Worm (Caenorhabditis elegans) whole organism, midembryonic: ENCODE data around the gene K10C2.14.

Experiments
- T22C8.4 ChIP-seq: fragments of 200-800 bp; sonication (Bioruptor generic); IDR thresholded peaks from 2 replicates; pipeline ENCODE4 v1.3.6; 2022; ENCODE audit warnings: missing genetic modification characterization, missing compliant biosample characterization
- cog-1 ChIP-seq: sonication (generic microtip); optimal IDR thresholded peaks from 2 replicates; lab custom pipeline; 2016; ENCODE audit warnings: missing genetic modification characterization, missing compliant biosample characterization
- flt-1 ChIP-seq: fragments of 200-800 bp; sonication (Bioruptor generic); IDR thresholded peaks from 2 replicates; pipeline ENCODE4 v1.3.6; 2022; ENCODE audit warnings: missing genetic modification characterization, missing compliant biosample characterization
- klf-2 ChIP-seq: fragments of 200-800 bp; sonication (Bioruptor generic); conservative IDR thresholded peaks from 2 replicates; pipeline ENCODE4 v1.3.6; 2022; ENCODE audit warnings: missing genetic modification reagents, missing genetic modification characterization, missing compliant biosample characterization
- med-1 ChIP-seq: sonication (generic microtip); optimal IDR thresholded peaks from 2 replicates; lab custom pipeline; 2017; ENCODE audit warnings: missing genetic modification characterization, mild to moderate bottlenecking, missing compliant biosample characterization, antibody characterized with exemption, missing genetic modification reagents; ENCODE audit not compliant: insufficient read depth
- ref-1 ChIP-seq: fragments of 200-800 bp; sonication (Bioruptor generic); conservative IDR thresholded peaks from 2 replicates; pipeline ENCODE4 v1.3.6; 2022; ENCODE audit warnings: missing genetic modification reagents, missing genetic modification characterization, missing compliant biosample characterization
- tab-1 ChIP-seq: fragments of 200-800 bp; sonication (Bioruptor generic); IDR thresholded peaks from 2 replicates; pipeline ENCODE4 v1.3.6; 2022; ENCODE audit warnings: missing genetic modification characterization, missing compliant biosample characterization
- ztf-23 ChIP-seq: fragments of 200-800 bp; sonication (Bioruptor generic); IDR thresholded peaks from 2 replicates; pipeline ENCODE4 v1.3.6; 2022; ENCODE audit warnings: missing genetic modification reagents, missing genetic modification characterization, missing compliant biosample characterization
- ztf-29 ChIP-seq: fragments of 200-800 bp; sonication (Bioruptor generic); IDR thresholded peaks from 2 replicates; pipeline ENCODE4 v1.3.6; 2022; ENCODE audit warnings: missing genetic modification reagents, missing genetic modification characterization, missing compliant biosample characterization

K10C2.14 gene

ce11 chrX:6458467-6458866 is 18.1 kb upstream of the K10C2.14 start:
- TF ChIP-seq T22C8.4 (no peak), tab-1 (GFP tag; lab: Robert Waterston, UW) (no peak), flt-1 (GFP tag; lab: Robert Waterston, UW) (no peak), ref-1 (GFP tag; lab: Robert Waterston, UW) (no peak), med-1 (no peak), ztf-23 (GFP tag; lab: Robert Waterston, UW) (no peak), ztf-29 (GFP tag; lab: Robert Waterston, UW) (no peak)

- no peak for TF ChIP-seq T22C8.4
- TF ChIP-seq tab-1 (GFP tag; lab: Robert Waterston, UW): no peak
- no peak for TF ChIP-seq ref-1 (GFP tag; lab: Robert Waterston, UW)
- no peak for TF ChIP-seq cog-1
- TF ChIP-seq ztf-23 (GFP tag; lab: Robert Waterston, UW): no peak
- TF ChIP-seq med-1: no peak
- TF ChIP-seq flt-1 (GFP tag; lab: Robert Waterston, UW): no peak
- TF ChIP-seq ztf-29 (GFP tag; lab: Robert Waterston, UW): no peak
- no peak for TF ChIP-seq klf-2 (GFP tag; lab: Robert Waterston, UW)
Observed at ce11 chrX:6458001-6458400, 17.6 kb upstream of the K10C2.14 start.

- TF ChIP-seq ref-1 (GFP tag; lab: Robert Waterston, UW) (no peak), flt-1 (GFP tag; lab: Robert Waterston, UW) (no peak), T22C8.4 (no peak), ztf-23 (GFP tag; lab: Robert Waterston, UW) (no peak), cog-1 (no peak), ztf-29 (GFP tag; lab: Robert Waterston, UW) (no peak), med-1 (no peak), tab-1 (GFP tag; lab: Robert Waterston, UW) (no peak), klf-2 (GFP tag; lab: Robert Waterston, UW) (no peak)
Observed at ce11 chrX:6456567-6456966, 16.2 kb upstream of the K10C2.14 start, which contains the start of gene pept-1. pept-1 (plus strand) TSS chrX:6456872.

- no peak for TF ChIP-seq med-1
Observed at ce11 chrX:6455157-6455556, 14.8 kb upstream of the K10C2.14 start, which contains the start of gene nas-33. nas-33 (minus strand) TSS chrX:6455257.

ce11 chrX:6450839-6451491 is 10.6 kb upstream of the K10C2.14 start, which contains the start of the genes grl-6 and K10C2.6:
grl-6 (minus strand) TSS chrX:6450939.
K10C2.6 (plus strand) TSS chrX:6451441.
- TF ChIP-seq ztf-23 (GFP tag; lab: Robert Waterston, UW): no peak
- no peak for TF ChIP-seq flt-1 (GFP tag; lab: Robert Waterston, UW)

ce11 chrX:6448866-6449400 is 8.6 kb upstream of the K10C2.14 start, which contains the start of gene fah-1:
fah-1 (minus strand) TSS chrX:6448916.
- no peak for TF ChIP-seq cog-1
- TF ChIP-seq klf-2 (GFP tag; lab: Robert Waterston, UW): no peak
- no peak for TF ChIP-seq flt-1 (GFP tag; lab: Robert Waterston, UW)
- TF ChIP-seq med-1: no peak
- TF ChIP-seq ref-1 (GFP tag; lab: Robert Waterston, UW): no peak

- TF ChIP-seq ztf-29 (GFP tag; lab: Robert Waterston, UW): no peak
- TF ChIP-seq cog-1: no peak
- no peak for TF ChIP-seq klf-2 (GFP tag; lab: Robert Waterston, UW)
Observed at ce11 chrX:6446564-6446963, 6.2 kb upstream of the K10C2.14 start, which contains the start of gene asp-14. asp-14 (minus strand) TSS chrX:6446664.

ce11 chrX:6445239-6445638 is 4.9 kb upstream of the K10C2.14 start:
- TF ChIP-seq ref-1 (GFP tag; lab: Robert Waterston, UW) (no peak), med-1 (no peak), ztf-23 (GFP tag; lab: Robert Waterston, UW) (no peak), cog-1 (no peak), T22C8.4 (no peak), ztf-29 (GFP tag; lab: Robert Waterston, UW) (no peak), klf-2 (GFP tag; lab: Robert Waterston, UW) (no peak), flt-1 (GFP tag; lab: Robert Waterston, UW) (no peak), tab-1 (GFP tag; lab: Robert Waterston, UW) (no peak)

ce11 chrX:6443373-6443772 is 3.0 kb upstream of the K10C2.14 start, which contains the start of gene K10C2.7:
K10C2.7 (minus strand) TSS chrX:6443473.
- TF ChIP-seq klf-2 (GFP tag; lab: Robert Waterston, UW) (no peak), ref-1 (GFP tag; lab: Robert Waterston, UW) (no peak), T22C8.4 (no peak), cog-1 (no peak), flt-1 (GFP tag; lab: Robert Waterston, UW) (no peak), med-1 (no peak), ztf-29 (GFP tag; lab: Robert Waterston, UW) (no peak)

- no peak for TF ChIP-seq ztf-29 (GFP tag; lab: Robert Waterston, UW)
- TF ChIP-seq tab-1 (GFP tag; lab: Robert Waterston, UW): no peak
- no peak for TF ChIP-seq flt-1 (GFP tag; lab: Robert Waterston, UW)
- TF ChIP-seq ref-1 (GFP tag; lab: Robert Waterston, UW): no peak
- TF ChIP-seq ztf-23 (GFP tag; lab: Robert Waterston, UW): no peak
- TF ChIP-seq T22C8.4: no peak
- no peak for TF ChIP-seq cog-1
- TF ChIP-seq med-1: no peak
- TF ChIP-seq klf-2 (GFP tag; lab: Robert Waterston, UW): no peak
Observed at ce11 chrX:6437545-6437944, 2.8 kb downstream of the K10C2.14 start, which contains the start of gene K10C2.8. K10C2.8 (minus strand) TSS chrX:6437645.
